Worm (Caenorhabditis elegans) whole organism, L1 larva: Measurements from ENCODE around the gene srbc-32.

Experiments used
- C04F5.9 ChIP-seq: sonication (generic microtip); optimal IDR thresholded peaks from 2 replicates; lab custom pipeline; 2016; ENCODE audit warnings: missing genetic modification characterization, missing compliant biosample characterization
- ceh-82 ChIP-seq, 3 experiments: fragments of 150-350 bp in 1 of 3; sonication (generic microtip) in 2 of 3; optimal IDR thresholded peaks; 2 replicates each; lab custom pipeline; 2014 to 2017; ENCODE audit warnings: missing biosample characterization in 3 of 3, missing genetic modification characterization in 3 of 3
- dpl-1 ChIP-seq, 3 experiments: fragments of 150-350 bp in 2 of 3; sonication (generic microtip) in 1 of 3; optimal IDR thresholded peaks; 2 replicates each; lab custom pipeline; 2014 to 2017; ENCODE audit warnings: missing biosample characterization in 3 of 3, missing genetic modification characterization in 3 of 3, missing genetic modification reagents in 3 of 3
- efl-1 ChIP-seq, 4 experiments: fragments of 150-350 bp; optimal IDR thresholded peaks in 3 of 4; peaks in 1 of 4; 1 replicate in 1 of 4; 2 replicates in 3 of 4; lab custom pipeline; 2014; ENCODE audit warnings: missing biosample characterization in 2 of 4, missing genetic modification characterization in 2 of 4, missing genetic modification reagents in 2 of 4
- efl-3 ChIP-seq: fragments of 200-800 bp; sonication (Bioruptor generic); optimal IDR thresholded peaks from 2 replicates; lab custom pipeline; 2018; ENCODE audit warnings: mild to moderate bottlenecking, missing genetic modification characterization, missing compliant biosample characterization
- egl-27 ChIP-seq, 2 experiments: fragments of 150-350 bp in 1 of 2; sonication (generic microtip); optimal IDR thresholded peaks; 3 replicates each; lab custom pipeline; 2017 to 2018; ENCODE audit warnings: missing biosample characterization in 2 of 2, missing genetic modification characterization in 2 of 2, missing genetic modification reagents in 2 of 2
- elt-3 ChIP-seq, 6 experiments: fragments of 150-350 bp in 1 of 6; sonication (generic microtip); optimal IDR thresholded peaks; 2 replicates each; lab custom pipeline; 2017 to 2018; ENCODE audit warnings: missing biosample characterization in 6 of 6, missing genetic modification characterization in 6 of 6, inconsistent platforms in 1 of 6
- fkh-4 ChIP-seq: sonication (generic microtip); optimal IDR thresholded peaks from 2 replicates; lab custom pipeline; 2016; ENCODE audit warnings: missing compliant biosample characterization, missing genetic modification characterization, borderline replicate concordance
- hlh-17 ChIP-seq: fragments of 200-800 bp; sonication (Bioruptor generic); optimal IDR thresholded peaks from 2 replicates; lab custom pipeline; 2018; ENCODE audit warnings: missing genetic modification characterization, mild to moderate bottlenecking, missing compliant biosample characterization, moderate library complexity, borderline replicate concordance
- hlh-4 ChIP-seq: sonication (generic microtip); optimal IDR thresholded peaks from 2 replicates; lab custom pipeline; 2016; ENCODE audit warnings: mild to moderate bottlenecking, missing genetic modification characterization, missing compliant biosample characterization
- hpl-2 ChIP-seq: fragments of 150-350 bp; optimal IDR thresholded peaks from 2 replicates; lab custom pipeline; 2014; ENCODE audit warnings: missing biosample characterization, missing genetic modification reagents, missing genetic modification characterization
- isw-1 ChIP-seq: fragments of 200-800 bp; sonication (Bioruptor generic); IDR thresholded peaks from 2 replicates; pipeline ENCODE4 v1.3.6; 2022; ENCODE audit warnings: missing genetic modification characterization, missing compliant biosample characterization
- lin-13 ChIP-seq: fragments of 150-350 bp; optimal IDR thresholded peaks from 2 replicates; lab custom pipeline; 2014; ENCODE audit warnings: missing biosample characterization, missing genetic modification reagents, missing genetic modification characterization
- lsy-2 ChIP-seq, 2 experiments: fragments of 150-350 bp; optimal IDR thresholded peaks; 2 replicates each; lab custom pipeline; 2014; ENCODE audit warnings: missing biosample characterization in 2 of 2, missing genetic modification characterization in 2 of 2
- mep-1 ChIP-seq: fragments of 150-350 bp; optimal IDR thresholded peaks from 2 replicates; lab custom pipeline; 2014; ENCODE audit warnings: missing biosample characterization, missing genetic modification characterization
- nhr-11 ChIP-seq: fragments of 150-350 bp; optimal IDR thresholded peaks from 2 replicates; lab custom pipeline; 2014; ENCODE audit warnings: missing biosample characterization, missing genetic modification characterization
- nhr-12 ChIP-seq: sonication (generic microtip); optimal IDR thresholded peaks from 2 replicates; lab custom pipeline; 2017; ENCODE audit warnings: missing biosample characterization, missing genetic modification characterization
- nhr-237 ChIP-seq: fragments of 150-350 bp; optimal IDR thresholded peaks from 2 replicates; lab custom pipeline; 2014; ENCODE audit warnings: missing biosample characterization, missing genetic modification characterization
- nhr-76 ChIP-seq: sonication (generic microtip); optimal IDR thresholded peaks from 2 replicates; lab custom pipeline; 2017; ENCODE audit warnings: missing biosample characterization, missing genetic modification characterization
- nhr-85 ChIP-seq: sonication (generic microtip); peaks from one replicate; lab custom pipeline; 2016; ENCODE audit warnings: missing genetic modification characterization, inconsistent platforms, missing compliant biosample characterization
- pag-3 ChIP-seq: sonication (generic microtip); optimal IDR thresholded peaks from 2 replicates; lab custom pipeline; 2017; ENCODE audit warnings: missing genetic modification characterization, mild to moderate bottlenecking, missing compliant biosample characterization, antibody characterized with exemption, borderline replicate concordance; ENCODE audit not compliant: insufficient read depth
- pax-3 ChIP-seq: fragments of 200-800 bp; sonication (Bioruptor generic); optimal IDR thresholded peaks from 2 replicates; lab custom pipeline; 2018; ENCODE audit warnings: mild to moderate bottlenecking, missing genetic modification characterization, moderate library complexity, missing compliant biosample characterization
- swsn-7 ChIP-seq: sonication (generic microtip); optimal IDR thresholded peaks from 2 replicates; lab custom pipeline; 2016; ENCODE audit warnings: missing genetic modification characterization, missing compliant biosample characterization
- unc-30 ChIP-seq: sonication (generic microtip); optimal IDR thresholded peaks from 2 replicates; lab custom pipeline; 2017; ENCODE audit warnings: missing biosample characterization, missing genetic modification characterization
- zag-1 ChIP-seq: fragments of 150-350 bp; optimal IDR thresholded peaks from 2 replicates; lab custom pipeline; 2014; ENCODE audit warnings: missing biosample characterization, missing genetic modification characterization

srbc-32 gene

ce11 chrV:3450351-3450750, 36.4 kb downstream of the srbc-32 start:
- TF ChIP-seq nhr-76 (no peak), hpl-2 (GFP tag; lab: Kevin White, UChicago) (no peak), swsn-7 (no peak), lin-13 (GFP tag; lab: Kevin White, UChicago) (no peak), dpl-1 (GFP tag; optimal IDR thresholded peaks at IDR 0.05; lab: Kevin White, UChicago) (no peak), fkh-4 (tag; lab: Kevin White, UChicago) (no peak), pag-3 (tag; lab: Kevin White, UChicago) (no peak), efl-3 (no peak), unc-30 (no peak), isw-1 (GFP tag; lab: Robert Waterston, UW) (no peak), nhr-85 (tag; lab: Kevin White, UChicago) (no peak), hlh-4 (tag; lab: Kevin White, UChicago) (no peak), efl-1 (optimal IDR thresholded peaks at IDR 0.05; lab: Kevin White, UChicago) (no peak), efl-1 (GFP tag; optimal IDR thresholded peaks at IDR 0.05 in 1 of 2; lab: Kevin White, UChicago) (no peak), pax-3 (tag; lab: Kevin White, UChicago) (no peak), nhr-12 (tag; lab: Kevin White, UChicago) (no peak), mep-1 (no peak), nhr-237 (tag; lab: Kevin White, UChicago) (no peak), lsy-2 (tag; optimal IDR thresholded peaks at IDR 0.05; lab: Kevin White, UChicago) (no peak)

ce11 chrV:3449810-3450209, 36.9 kb downstream of the srbc-32 start:
- no peak for TF ChIP-seq ceh-82 (tag; optimal IDR thresholded peaks at IDR 0.05; lab: Kevin White, UChicago)
- TF ChIP-seq elt-3 (tag; optimal IDR thresholded peaks at IDR 0.05; lab: Kevin White, UChicago): no peak
- TF ChIP-seq zag-1 (tag; lab: Kevin White, UChicago): no peak

- TF ChIP-seq efl-1 (optimal IDR thresholded peaks at IDR 0.05; lab: Kevin White, UChicago) (no peak), efl-1 (GFP tag; optimal IDR thresholded peaks at IDR 0.05 in 1 of 2; lab: Kevin White, UChicago) (peak in 1 of 2 experiments; percentile 83), C04F5.9 (no peak)
Measured at ce11 chrV:3445090-3445832, 41.5 kb downstream of the srbc-32 start.

ce11 chrV:3444777-3445089, 42.0 kb downstream of the srbc-32 start, which contains the start of gene cfz-2:
Gene cfz-2 (minus strand): TSS chrV:3444877.
- no peak for TF ChIP-seq nhr-11 (tag; lab: Kevin White, UChicago)
- TF ChIP-seq hlh-17 (GFP tag; lab: Kevin White, UChicago): no peak
- TF ChIP-seq egl-27 (tag; optimal IDR thresholded peaks at IDR 0.05; lab: Kevin White, UChicago): no peak

- TF ChIP-seq efl-1 (optimal IDR thresholded peaks at IDR 0.05; lab: Kevin White, UChicago) (no peak), efl-1 (GFP tag; optimal IDR thresholded peaks at IDR 0.05 in 1 of 2; lab: Kevin White, UChicago) (peak in 1 of 2 experiments; percentile 71), efl-3 (no peak)
Measured at ce11 chrV:3442609-3443008, 44.1 kb downstream of the srbc-32 start.
